Worm (Caenorhabditis elegans) whole organism, L2 larva: ENCODE results near the gene grl-5.

Source experiments
- Y55F3AM.14 ChIP-seq: fragments of 200-800 bp; sonication (Bioruptor generic); optimal IDR thresholded peaks from 2 replicates; lab custom pipeline; 2018; ENCODE audit warnings: mild to moderate bottlenecking, missing genetic modification characterization, missing compliant biosample characterization
- blmp-1 ChIP-seq: sonication (generic microtip); optimal IDR thresholded peaks from 2 replicates; lab custom pipeline; 2017; ENCODE audit warnings: missing genetic modification characterization, mild to moderate bottlenecking, missing compliant biosample characterization, antibody characterized with exemption, moderate library complexity; ENCODE audit not compliant: insufficient read depth
- ceh-82 ChIP-seq: fragments of 150-350 bp; optimal IDR thresholded peaks from 2 replicates; lab custom pipeline; 2014; ENCODE audit warnings: missing biosample characterization, missing genetic modification characterization
- lin-39 ChIP-seq: fragments of 150-350 bp; optimal IDR thresholded peaks from 2 replicates; lab custom pipeline; 2014; ENCODE audit warnings: missing biosample characterization, missing genetic modification reagents, missing genetic modification characterization
- mbf-1 ChIP-seq: sonication (generic microtip); optimal IDR thresholded peaks from 2 replicates; lab custom pipeline; 2017; ENCODE audit warnings: missing biosample characterization, missing genetic modification characterization
- nhr-12 ChIP-seq: fragments of 150-350 bp; optimal IDR thresholded peaks from 2 replicates; lab custom pipeline; 2014; ENCODE audit warnings: missing biosample characterization, missing genetic modification characterization
- nhr-23 ChIP-seq: fragments of 150-350 bp; optimal IDR thresholded peaks from 2 replicates; lab custom pipeline; 2014; ENCODE audit warnings: missing biosample characterization, missing genetic modification reagents, missing genetic modification characterization
- nhr-6 ChIP-seq: fragments of 150-350 bp; optimal IDR thresholded peaks from 2 replicates; lab custom pipeline; 2014; ENCODE audit warnings: missing biosample characterization, missing genetic modification characterization
- sma-9 ChIP-seq, 2 experiments: fragments of 150-350 bp in 1 of 2; sonication (generic microtip) in 1 of 2; optimal IDR thresholded peaks; 2 replicates each; lab custom pipeline; 2014 to 2016; ENCODE audit warnings: missing genetic modification characterization in 2 of 2, mild to moderate bottlenecking in 1 of 2, missing biosample characterization in 1 of 2, missing compliant biosample characterization in 1 of 2, missing genetic modification reagents in 1 of 2, moderate library complexity in 1 of 2
- snpc-4 ChIP-seq: fragments of 150-350 bp; optimal IDR thresholded peaks from 2 replicates; lab custom pipeline; 2014; ENCODE audit warnings: missing biosample characterization, missing genetic modification characterization
- unc-39 ChIP-seq: fragments of 150-350 bp; optimal IDR thresholded peaks from 2 replicates; lab custom pipeline; 2014; ENCODE audit warnings: missing biosample characterization, missing genetic modification characterization
- unc-62 ChIP-seq: fragments of 150-350 bp; optimal IDR thresholded peaks from 2 replicates; lab custom pipeline; 2014; ENCODE audit warnings: missing biosample characterization, missing genetic modification reagents, missing genetic modification characterization

The grl-5 gene

DNA sequence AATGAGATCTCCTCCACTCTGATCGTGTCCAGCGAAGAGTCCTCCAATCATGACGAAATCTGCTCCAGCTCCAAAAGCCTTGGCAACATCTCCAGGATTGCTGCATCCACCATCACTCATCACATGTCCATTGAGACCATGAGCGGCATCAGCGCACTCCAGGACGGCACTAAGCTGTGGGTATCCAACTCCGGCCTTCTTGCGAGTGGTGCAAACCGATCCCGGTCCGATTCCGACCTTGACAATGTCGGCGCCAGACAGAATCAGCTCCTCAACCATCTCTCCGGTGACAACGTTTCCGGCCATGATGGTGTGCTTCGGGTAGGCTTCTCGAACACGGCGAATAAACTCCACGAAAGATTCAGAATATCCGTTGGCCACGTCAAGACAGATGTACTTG lies 43.9 kb downstream of the grl-5 start:
- no peak for TF ChIP-seq ceh-82 (tag; lab: Kevin White, UChicago)
- TF ChIP-seq unc-62 (GFP tag; lab: Kevin White, UChicago) = no peak

DNA sequence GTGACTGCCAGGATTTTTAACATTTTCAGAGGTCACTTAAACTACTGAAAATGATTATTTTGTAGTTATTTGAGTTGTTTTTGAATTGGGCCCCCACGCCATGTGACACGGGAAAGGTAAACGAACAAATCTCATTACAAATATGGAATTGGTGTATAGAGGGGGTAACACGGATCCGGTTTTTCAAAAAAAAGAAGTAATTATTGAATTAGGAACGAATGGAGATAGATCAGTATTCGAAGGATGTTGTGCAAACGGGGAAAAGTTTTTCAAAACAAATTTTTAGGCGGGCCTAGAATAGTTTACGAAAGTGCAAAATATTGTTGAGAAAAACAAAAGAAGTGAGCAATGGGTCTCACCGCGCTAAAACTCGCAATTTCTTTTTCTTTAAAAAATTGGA lies 48.0 kb downstream of the grl-5 start, which contains the start of gene F32D1.11:
F32D1.11 (minus strand) TSS at position 101 of the 400 bp plus-strand sequence.
- no peak for TF ChIP-seq nhr-6
- TF ChIP-seq blmp-1 (tag; lab: Kevin White, UChicago) = no peak
- no peak for TF ChIP-seq nhr-12 (tag; lab: Kevin White, UChicago)
- TF ChIP-seq mbf-1 (tag; lab: Kevin White, UChicago) = no peak
- TF ChIP-seq nhr-23 (tag; lab: Kevin White, UChicago) = no peak
- no peak for TF ChIP-seq unc-39 (tag; lab: Kevin White, UChicago)
- TF ChIP-seq snpc-4 (tag; lab: Kevin White, UChicago) = no peak
- no peak for TF ChIP-seq sma-9 (GFP tag; optimal IDR thresholded peaks at IDR 0.05; lab: Kevin White, UChicago)
- TF ChIP-seq sma-9 (tag; optimal IDR thresholded peaks at IDR 0.05; lab: Kevin White, UChicago) = no peak
- TF ChIP-seq lin-39 (tag; lab: Kevin White, UChicago) = no peak

DNA sequence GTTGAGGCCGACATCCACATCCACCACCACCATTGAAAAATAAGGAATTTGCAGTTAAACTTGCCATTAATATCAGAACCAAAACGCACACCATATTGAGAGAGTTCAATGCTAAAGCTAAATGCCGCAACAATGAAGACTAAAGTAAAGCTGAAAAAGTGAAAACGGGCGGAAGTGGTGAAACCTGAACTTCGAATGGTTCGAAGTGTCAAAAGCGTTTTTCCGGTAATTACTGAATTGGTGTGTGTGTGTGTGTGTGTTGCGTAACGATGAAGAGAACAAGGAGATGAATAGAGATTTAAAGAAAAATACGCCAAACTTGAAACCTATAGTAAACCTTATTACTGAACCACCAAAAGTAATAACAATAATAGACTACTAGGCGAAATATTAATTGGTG lies 49.9 kb downstream of the grl-5 start, which contains the start of gene grl-13:
grl-13 (minus strand) TSS at position 101 of the 400 bp plus-strand sequence.
- no peak for TF ChIP-seq Y55F3AM.14 (GFP tag; lab: Kevin White, UChicago)
